Worm (Caenorhabditis elegans) whole organism, L4 larva: Measurements from ENCODE around the gene abcf-2.

ENCODE experiments used
- D1046.2 ChIP-seq: fragments of 200-800 bp; sonication (Bioruptor generic); IDR thresholded peaks from 2 replicates; pipeline ENCODE4 v1.3.6; 2022; ENCODE audit warnings: missing genetic modification characterization, missing compliant biosample characterization
- F10B5.3 ChIP-seq: sonication (generic microtip); optimal IDR thresholded peaks from 2 replicates; lab custom pipeline; 2016; ENCODE audit warnings: mild to moderate bottlenecking, missing genetic modification characterization, missing compliant biosample characterization
- F26F4.8 ChIP-seq: fragments of 200-800 bp; sonication (Bioruptor generic); conservative IDR thresholded peaks from 2 replicates; pipeline ENCODE4 v1.3.6; 2022; ENCODE audit warnings: missing genetic modification characterization, missing compliant biosample characterization
- ceh-44 ChIP-seq: fragments of 200-800 bp; sonication (Bioruptor generic); IDR thresholded peaks from 2 replicates; pipeline ENCODE4 v1.3.6; 2022; ENCODE audit warnings: missing genetic modification reagents, missing genetic modification characterization, missing compliant biosample characterization
- ces-1 ChIP-seq: fragments of 150-350 bp; sonication (generic microtip); optimal IDR thresholded peaks from 4 replicates; lab custom pipeline; 2014; ENCODE audit warnings: missing biosample characterization, missing genetic modification reagents, missing genetic modification characterization
- cey-2 ChIP-seq: sonication (generic microtip); optimal IDR thresholded peaks from 3 replicates; lab custom pipeline; 2017; ENCODE audit warnings: missing genetic modification characterization, mild to moderate bottlenecking, missing compliant biosample characterization, antibody characterized with exemption, borderline replicate concordance; ENCODE audit not compliant: insufficient read depth
- daf-16 ChIP-seq, 3 experiments: sonication (generic microtip); optimal IDR thresholded peaks; 2 replicates each; lab custom pipeline; 2016 to 2017; ENCODE audit warnings: missing genetic modification characterization in 3 of 3, missing genetic modification reagents in 3 of 3, mild to moderate bottlenecking in 2 of 3, missing compliant biosample characterization in 2 of 3, missing biosample characterization in 1 of 3, moderate library complexity in 1 of 3
- dpl-1 ChIP-seq: fragments of 150-350 bp; optimal IDR thresholded peaks from 2 replicates; lab custom pipeline; 2014; ENCODE audit warnings: missing biosample characterization, missing genetic modification reagents, missing genetic modification characterization
- egl-27 ChIP-seq: sonication (generic microtip); optimal IDR thresholded peaks from 3 replicates; lab custom pipeline; 2017; ENCODE audit warnings: missing biosample characterization, missing genetic modification reagents, missing genetic modification characterization
- fos-1 ChIP-seq: fragments of 150-350 bp; optimal IDR thresholded peaks from 2 replicates; lab custom pipeline; 2014; ENCODE audit warnings: missing biosample characterization, missing genetic modification characterization
- hif-1 ChIP-seq, 2 experiments: sonication (generic microtip); optimal IDR thresholded peaks; 2 replicates each; lab custom pipeline; 2016 to 2017; ENCODE audit warnings: missing compliant biosample characterization in 2 of 2, missing genetic modification characterization in 2 of 2, missing genetic modification reagents in 2 of 2, missing genotype in 2 of 2, mild to moderate bottlenecking in 1 of 2
- hlh-30 ChIP-seq: sonication (generic microtip); optimal IDR thresholded peaks from 2 replicates; lab custom pipeline; 2017; ENCODE audit warnings: antibody characterized with exemption, mild to moderate bottlenecking, missing genetic modification characterization, missing compliant biosample characterization; ENCODE audit not compliant: insufficient read depth
- lin-13 ChIP-seq: fragments of 150-350 bp; optimal IDR thresholded peaks from 2 replicates; lab custom pipeline; 2014; ENCODE audit warnings: missing biosample characterization, missing genetic modification reagents, missing genetic modification characterization
- lin-38 ChIP-seq: fragments of 200-800 bp; sonication (Bioruptor generic); IDR thresholded peaks from 2 replicates; pipeline ENCODE4 v1.3.6; 2022; ENCODE audit warnings: missing genetic modification reagents, missing genetic modification characterization, missing compliant biosample characterization
- lir-3 ChIP-seq: sonication (generic microtip); optimal IDR thresholded peaks from 2 replicates; lab custom pipeline; 2016; ENCODE audit warnings: mild to moderate bottlenecking, missing genetic modification characterization, missing compliant biosample characterization
- lsy-2 ChIP-seq, 2 experiments: fragments of 150-350 bp in 1 of 2; sonication (generic microtip) in 1 of 2; optimal IDR thresholded peaks; 2 replicates each; lab custom pipeline; 2014 to 2017; ENCODE audit warnings: missing biosample characterization in 2 of 2, missing genetic modification characterization in 2 of 2
- mdl-1 ChIP-seq, 2 experiments: fragments of 150-350 bp in 1 of 2; sonication (generic microtip) in 1 of 2; optimal IDR thresholded peaks; 2 replicates each; lab custom pipeline; 2014 to 2017; ENCODE audit warnings: missing biosample characterization in 2 of 2, missing genetic modification characterization in 2 of 2
- mdt-29 ChIP-seq: fragments of 200-800 bp; sonication (Bioruptor generic); IDR thresholded peaks from 2 replicates; pipeline ENCODE4 v1.3.6; 2022; ENCODE audit warnings: missing genetic modification reagents, missing genetic modification characterization, missing compliant biosample characterization
- mep-1 ChIP-seq: fragments of 150-350 bp; sonication (generic microtip); optimal IDR thresholded peaks from 3 replicates; lab custom pipeline; 2014; ENCODE audit warnings: missing biosample characterization, missing genetic modification characterization
- mes-2 ChIP-seq: sonication (generic microtip); optimal IDR thresholded peaks from 2 replicates; lab custom pipeline; 2016; ENCODE audit warnings: missing genotype, mild to moderate bottlenecking, missing genetic modification characterization, missing compliant biosample characterization; ENCODE audit not compliant: poor library complexity, severe bottlenecking
- mxl-3 ChIP-seq: fragments of 200-800 bp; sonication (Bioruptor generic); optimal IDR thresholded peaks from 2 replicates; lab custom pipeline; 2018; ENCODE audit warnings: mild to moderate bottlenecking, missing genetic modification characterization, missing compliant biosample characterization
- nhr-11 ChIP-seq: fragments of 150-350 bp; optimal IDR thresholded peaks from 2 replicates; lab custom pipeline; 2014; ENCODE audit warnings: missing biosample characterization, missing genetic modification characterization
- nhr-111 ChIP-seq: fragments of 200-800 bp; sonication (Bioruptor generic); optimal IDR thresholded peaks from 2 replicates; lab custom pipeline; 2018; ENCODE audit warnings: mild to moderate bottlenecking, missing genetic modification characterization, missing compliant biosample characterization
- nhr-25 ChIP-seq: sonication (generic microtip); optimal IDR thresholded peaks from 2 replicates; lab custom pipeline; 2017; ENCODE audit warnings: missing genetic modification characterization, mild to moderate bottlenecking, missing compliant biosample characterization, antibody characterized with exemption, moderate library complexity, borderline replicate concordance; ENCODE audit not compliant: insufficient read depth
- nhr-28 ChIP-seq: fragments of 150-350 bp; optimal IDR thresholded peaks from 2 replicates; lab custom pipeline; 2014; ENCODE audit warnings: missing biosample characterization, missing genetic modification characterization
- nhr-41 ChIP-seq: fragments of 200-800 bp; sonication (Bioruptor generic); IDR thresholded peaks from 2 replicates; pipeline ENCODE4 v1.3.6; 2022; ENCODE audit warnings: missing genetic modification reagents, missing genetic modification characterization, missing compliant biosample characterization
- nhr-48 ChIP-seq: sonication (generic microtip); optimal IDR thresholded peaks from 2 replicates; lab custom pipeline; 2016; ENCODE audit warnings: mild to moderate bottlenecking, missing genetic modification characterization, missing compliant biosample characterization
- nhr-6 ChIP-seq: fragments of 150-350 bp; optimal IDR thresholded peaks from 2 replicates; lab custom pipeline; 2014; ENCODE audit warnings: missing biosample characterization, missing genetic modification characterization
- nhr-77 ChIP-seq: fragments of 150-350 bp; optimal IDR thresholded peaks from 2 replicates; lab custom pipeline; 2014; ENCODE audit warnings: missing biosample characterization, missing genetic modification characterization
- pqm-1 ChIP-seq: sonication (generic microtip); optimal IDR thresholded peaks from 2 replicates; lab custom pipeline; 2017; ENCODE audit warnings: missing biosample characterization, missing genetic modification characterization
- rbr-2 ChIP-seq: sonication (generic microtip); optimal IDR thresholded peaks from 2 replicates; lab custom pipeline; 2016; ENCODE audit warnings: missing genotype, missing genetic modification characterization, missing compliant biosample characterization
- skn-1 ChIP-seq: fragments of 150-350 bp; optimal IDR thresholded peaks from 2 replicates; lab custom pipeline; 2014; ENCODE audit warnings: missing biosample characterization, missing genetic modification characterization
- spr-3 ChIP-seq: fragments of 200-800 bp; sonication (Bioruptor generic); optimal IDR thresholded peaks from 2 replicates; lab custom pipeline; 2018; ENCODE audit warnings: mild to moderate bottlenecking, missing genetic modification characterization, missing compliant biosample characterization
- tag-97 ChIP-seq: fragments of 200-800 bp; sonication (Bioruptor generic); IDR thresholded peaks from 2 replicates; pipeline ENCODE4 v1.3.6; 2022; ENCODE audit warnings: missing genetic modification characterization, missing compliant biosample characterization
- tra-1 ChIP-seq: fragments of 200-800 bp; sonication (Bioruptor generic); IDR thresholded peaks from 2 replicates; pipeline ENCODE4 v1.3.6; 2022; ENCODE audit warnings: missing genetic modification reagents, missing genetic modification characterization, missing compliant biosample characterization
- unc-130 ChIP-seq: sonication (generic microtip); optimal IDR thresholded peaks from 2 replicates; lab custom pipeline; 2016; ENCODE audit warnings: missing genetic modification reagents, missing genetic modification characterization, missing compliant biosample characterization
- unc-39 ChIP-seq: sonication (generic microtip); optimal IDR thresholded peaks from 2 replicates; lab custom pipeline; 2017; ENCODE audit warnings: missing biosample characterization, missing genetic modification characterization
- vab-7 ChIP-seq: fragments of 200-800 bp; sonication (Bioruptor generic); IDR thresholded peaks from 2 replicates; pipeline ENCODE4 v1.3.6; 2022; ENCODE audit warnings: missing genetic modification reagents, missing genetic modification characterization, missing compliant biosample characterization
- zag-1 ChIP-seq: fragments of 150-350 bp; optimal IDR thresholded peaks from 2 replicates; lab custom pipeline; 2014; ENCODE audit warnings: missing biosample characterization, missing genetic modification characterization
- zfp-3 ChIP-seq: fragments of 200-800 bp; sonication (Bioruptor generic); conservative IDR thresholded peaks from 2 replicates; pipeline ENCODE4 v1.3.6; 2022; ENCODE audit warnings: missing genetic modification reagents, missing genetic modification characterization, missing compliant biosample characterization
- ztf-11 ChIP-seq: fragments of 150-350 bp; optimal IDR thresholded peaks from 2 replicates; lab custom pipeline; 2014; ENCODE audit warnings: missing biosample characterization, missing genetic modification characterization

Gene abcf-2

DNA sequence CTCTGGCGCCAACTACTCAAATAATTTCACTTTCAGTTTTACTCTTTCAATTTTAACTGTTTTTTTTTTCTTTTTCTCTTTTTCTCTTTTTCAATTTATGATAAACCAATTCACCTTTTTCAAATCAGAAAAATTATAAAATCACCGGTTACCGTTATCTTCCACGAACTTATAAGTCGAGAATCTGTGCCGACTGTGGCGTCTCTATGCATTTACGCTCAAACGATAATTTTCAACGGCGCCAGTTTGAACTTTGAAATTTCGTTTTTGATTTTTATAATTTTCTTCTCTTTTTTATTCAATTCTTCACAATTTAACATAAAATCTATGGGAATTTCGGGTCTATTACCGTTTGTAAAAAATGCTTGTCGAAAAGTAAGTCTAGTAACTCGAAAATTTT lies 38.6 kb downstream of the abcf-2 start, which contains the start of gene exo-1:
Gene exo-1 (plus strand): TSS at position 101 of the 400 bp plus-strand sequence.
- TF ChIP-seq nhr-25 (tag; lab: Kevin White, UChicago) = no peak
- no peak for TF ChIP-seq lir-3 (tag; lab: Kevin White, UChicago)
- no peak for TF ChIP-seq daf-16 (GFP tag; optimal IDR thresholded peaks at IDR 0.05; lab: Kevin White, UChicago)
- TF ChIP-seq daf-16 (tag; optimal IDR thresholded peaks at IDR 0.05; lab: Kevin White, UChicago) = no peak
- TF ChIP-seq hlh-30 (tag; lab: Kevin White, UChicago) = peak; percentile 54
- no peak for TF ChIP-seq mdt-29 (GFP tag; lab: Robert Waterston, UW)
- TF ChIP-seq lin-38 (GFP tag; lab: Robert Waterston, UW) = peak; percentile 94
- TF ChIP-seq nhr-6 (tag; lab: Kevin White, UChicago) = peak; percentile 74
- TF ChIP-seq hif-1 (tag; optimal IDR thresholded peaks at IDR 0.05; lab: Kevin White, UChicago) = peak in 1 of 2 experiments; percentile 82
- no peak for TF ChIP-seq rbr-2 (tag; lab: Kevin White, UChicago)
- TF ChIP-seq D1046.2 = 0 out of 2 replicates have a peak, but pooled peaks have one; percentile 20
- TF ChIP-seq mdl-1 (tag; optimal IDR thresholded peaks at IDR 0.05; lab: Kevin White, UChicago) = peak in 1 of 2 experiments; percentile 24
- TF ChIP-seq unc-130 (GFP tag; lab: Kevin White, UChicago) = peak; percentile 87
- TF ChIP-seq nhr-11 = peak; percentile 51
- no peak for TF ChIP-seq F26F4.8
- peak; percentile 96 for TF ChIP-seq mes-2 (tag; lab: Kevin White, UChicago)
- no peak for TF ChIP-seq zfp-3 (GFP tag; lab: Robert Waterston, UW)
- TF ChIP-seq mep-1 (tag; lab: Kevin White, UChicago) = peak; percentile 80
- no peak for TF ChIP-seq cey-2 (tag; lab: Kevin White, UChicago)
- TF ChIP-seq vab-7 (GFP tag; lab: Robert Waterston, UW) = peak; percentile 28; the same call in 1 of the 2 replicates
- no peak for TF ChIP-seq tag-97
- peak; percentile 94 for TF ChIP-seq nhr-77 (tag; lab: Kevin White, UChicago)
- TF ChIP-seq dpl-1 = peak; percentile 86
- TF ChIP-seq fos-1 = no peak
- TF ChIP-seq nhr-28 = peak; percentile 82
- TF ChIP-seq pqm-1 (tag; lab: Kevin White, UChicago) = peak; percentile 52
- no peak for TF ChIP-seq zag-1 (tag; lab: Kevin White, UChicago)
- TF ChIP-seq ztf-11 = no peak
- no peak for TF ChIP-seq nhr-48 (tag; lab: Kevin White, UChicago)
- peak; percentile 25 for TF ChIP-seq lin-13 (GFP tag; lab: Kevin White, UChicago)
- TF ChIP-seq ceh-44 = 0 out of 2 replicates have a peak, but pooled peaks have one; percentile 29
- no peak for TF ChIP-seq nhr-111 (GFP tag; lab: Kevin White, UChicago)
- no peak for TF ChIP-seq tra-1 (GFP tag; lab: Robert Waterston, UW)
- TF ChIP-seq lsy-2 (tag; optimal IDR thresholded peaks at IDR 0.05; lab: Kevin White, UChicago) = peak in 1 of 2 experiments; percentile 87
- TF ChIP-seq, all 104 proteins: peak for 18

DNA sequence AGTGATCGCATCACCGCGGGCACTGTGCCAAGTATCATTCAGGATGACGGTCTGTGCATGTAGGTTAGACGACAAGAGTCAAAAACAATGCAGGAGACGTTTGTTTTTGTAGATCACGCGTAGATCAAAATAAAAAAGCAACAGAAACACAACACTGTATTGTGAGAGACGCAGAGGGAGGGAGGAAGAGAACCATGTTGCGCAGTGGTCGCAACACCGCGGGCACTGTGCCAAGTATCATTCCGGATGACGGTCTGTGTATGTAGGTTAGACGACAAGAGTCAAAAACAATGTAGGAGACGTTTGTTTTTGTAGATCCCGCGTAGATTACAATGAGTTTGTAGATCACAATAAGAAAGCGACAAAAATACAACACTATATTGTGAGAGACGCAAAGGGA lies 43.1 kb downstream of the abcf-2 start:
- TF ChIP-seq egl-27 (tag; lab: Kevin White, UChicago) (no peak), spr-3 (GFP tag; lab: Kevin White, UChicago) (no peak), unc-39 (no peak), F26F4.8 (no peak), zag-1 (tag; lab: Kevin White, UChicago) (no peak), skn-1 (no peak), ces-1 (no peak), nhr-41 (no peak), F10B5.3 (tag; lab: Kevin White, UChicago) (no peak), nhr-111 (GFP tag; lab: Kevin White, UChicago) (no peak), vab-7 (GFP tag; lab: Robert Waterston, UW) (no peak), ceh-44 (no peak), mxl-3 (no peak), zfp-3 (GFP tag; lab: Robert Waterston, UW) (no peak)
